Fruit fly (Drosophila melanogaster): ENCODE results near the gene CG7191.

The CG7191 gene

DNA sequence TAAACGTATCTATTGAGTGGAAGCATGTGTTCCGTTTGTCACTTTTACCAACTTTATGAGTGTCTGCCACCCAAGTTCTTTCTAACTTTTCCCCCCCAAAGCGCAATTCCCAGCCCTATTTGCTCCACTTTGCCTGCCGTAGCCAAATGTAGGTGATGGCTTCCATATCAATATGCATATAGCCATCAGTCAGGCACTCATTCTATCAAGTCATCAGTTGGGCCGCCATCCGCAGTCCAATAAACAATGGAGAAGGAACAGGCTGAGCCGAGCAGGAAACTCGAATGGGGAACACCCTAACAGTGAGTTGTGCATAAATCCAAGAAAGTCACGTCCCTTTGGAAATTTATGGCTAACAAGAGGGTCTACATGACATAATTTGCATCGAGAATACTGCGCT lies 40.1 kb downstream of the CG7191 start:
- no peak for TF ChIP-seq psq (GFP tag; optimal IDR thresholded peaks at IDR 0.05)
- no peak for TF ChIP-seq sv (GFP tag; optimal IDR thresholded peaks at IDR 0.05)
- no peak for TF ChIP-seq Sp1 (GFP tag; optimal IDR thresholded peaks at IDR 0.05)

DNA sequence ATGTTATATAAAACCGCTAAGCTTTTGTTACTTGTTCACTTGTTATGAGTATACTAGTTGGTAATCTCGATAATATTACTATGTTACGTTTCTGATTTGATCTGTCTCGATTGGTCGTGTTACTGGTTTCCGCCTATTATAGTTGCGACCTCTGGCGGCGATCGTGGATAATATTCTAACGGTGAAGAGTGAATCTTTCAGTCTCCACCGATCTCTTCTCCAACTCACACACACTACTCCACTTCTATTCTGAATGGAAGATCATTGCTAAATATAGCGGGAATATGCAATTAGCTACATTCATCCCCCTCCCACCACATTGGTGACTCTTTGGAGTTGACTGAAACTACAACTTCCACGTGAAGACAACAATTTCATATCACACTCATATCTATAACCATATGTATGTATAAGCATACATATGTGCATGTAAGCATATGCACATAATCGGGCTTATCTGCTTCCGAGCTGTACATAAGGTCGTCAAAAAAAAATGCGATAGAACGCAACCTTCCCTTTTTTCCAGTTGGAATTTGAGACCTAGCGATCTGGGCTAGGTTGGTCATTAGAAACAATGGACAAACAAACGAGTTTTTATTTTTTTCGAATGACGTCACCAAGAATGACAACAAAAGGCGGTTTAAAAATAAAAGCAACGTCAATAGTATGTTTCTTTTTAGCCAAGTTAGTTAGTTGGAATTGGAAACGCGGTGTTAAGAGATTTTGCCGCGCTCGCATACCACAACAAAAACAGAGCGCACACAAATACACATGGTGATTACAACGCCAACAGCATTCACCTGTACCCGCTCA lies 41.7 kb downstream of the CG7191 start:
- TF ChIP-seq jim (GFP tag; optimal IDR thresholded peaks at IDR 0.05) = peak; percentile 18
- TF ChIP-seq HLH106 (tag; optimal IDR thresholded peaks at IDR 0.05) = no peak
- peak; percentile 16 for TF ChIP-seq brk (GFP tag; optimal IDR thresholded peaks at IDR 0.05)

DNA sequence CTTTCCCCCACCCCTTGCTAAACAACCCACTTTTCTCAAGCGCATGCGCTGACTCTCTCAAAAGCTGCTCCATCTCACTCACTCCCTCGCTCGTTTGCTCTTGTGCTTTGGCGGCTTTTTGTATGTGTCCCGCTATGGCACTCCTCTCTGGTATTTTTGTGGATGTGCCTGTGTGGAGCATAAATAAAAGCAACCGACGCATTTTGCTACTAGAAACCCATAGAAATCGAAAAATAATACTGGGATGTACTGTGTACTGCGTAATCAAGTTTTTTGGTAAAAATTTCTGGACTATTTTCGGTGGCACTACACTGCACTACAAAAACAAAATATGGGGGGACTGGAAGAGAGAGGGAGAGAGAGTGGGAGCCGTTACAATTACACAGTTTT lies 42.3 kb downstream of the CG7191 start:
- TF ChIP-seq Hr78 (GFP tag; optimal IDR thresholded peaks at IDR 0.05) = no peak
- peak; percentile 93 to 95 for TF ChIP-seq dl (GFP tag; optimal IDR thresholded peaks at IDR 0.05; ENCODE audit: insufficient read depth in 1 of 2, partially characterized antibody in 2 of 2)
- peak; percentile 41 for TF ChIP-seq rgr (GFP tag; optimal IDR thresholded peaks at IDR 0.05)
- no peak for TF ChIP-seq OdsH (GFP tag; optimal IDR thresholded peaks at IDR 0.05)
- TF ChIP-seq brk (GFP tag; optimal IDR thresholded peaks at IDR 0.05) = no peak
- no peak for TF ChIP-seq GATAd (GFP tag; optimal IDR thresholded peaks at IDR 0.05)
- TF ChIP-seq Hnf4 (GFP tag; optimal IDR thresholded peaks at IDR 0.05) = no peak
- peak; percentile 95 for TF ChIP-seq Hr83 (GFP tag; optimal IDR thresholded peaks at IDR 0.05; ENCODE audit: poor library complexity, severe bottlenecking)
- peak; percentile 26 for TF ChIP-seq Sp1 (GFP tag; optimal IDR thresholded peaks at IDR 0.05)
- TF ChIP-seq sv (GFP tag; optimal IDR thresholded peaks at IDR 0.05) = no peak
- TF ChIP-seq tai (GFP tag; optimal IDR thresholded peaks at IDR 0.05) = no peak
- no peak for TF ChIP-seq dsf (GFP tag; optimal IDR thresholded peaks at IDR 0.05; ENCODE audit: borderline replicate concordance)
- no peak for TF ChIP-seq Mio (GFP tag; optimal IDR thresholded peaks at IDR 0.05)
- TF ChIP-seq Vsx2 (GFP tag; optimal IDR thresholded peaks at IDR 0.05; ENCODE audit: partially characterized antibody) = peak; percentile 99
- peak; percentile 99 for TF ChIP-seq Dif (GFP tag; optimal IDR thresholded peaks at IDR 0.05; ENCODE audit: partially characterized antibody)
- TF ChIP-seq pan (optimal IDR thresholded peaks at IDR 0.05) = no peak
- TF ChIP-seq ey (GFP tag; optimal IDR thresholded peaks at IDR 0.05) = peak; percentile 6
- no peak for TF ChIP-seq CG32264 (GFP tag; optimal IDR thresholded peaks at IDR 0.05)
- no peak for TF ChIP-seq lola (GFP tag; optimal IDR thresholded peaks at IDR 0.05)
- TF ChIP-seq woc (GFP tag; optimal IDR thresholded peaks at IDR 0.05) = no peak
- no peak for TF ChIP-seq dmrt93B (GFP tag; optimal IDR thresholded peaks at IDR 0.05)
- peak; percentile 39 for TF ChIP-seq Jra (GFP tag; optimal IDR thresholded peaks at IDR 0.05)
- no peak for TF ChIP-seq foxo (GFP tag; optimal IDR thresholded peaks at IDR 0.05)
- peak; percentile 71 for TF ChIP-seq N (GFP tag; optimal IDR thresholded peaks at IDR 0.05)
- TF ChIP-seq psq (GFP tag; optimal IDR thresholded peaks at IDR 0.05) = peak; percentile 30
- TF ChIP-seq h (GFP tag; optimal IDR thresholded peaks at IDR 0.05) = peak; percentile 59
- TF ChIP-seq jim (GFP tag; optimal IDR thresholded peaks at IDR 0.05) = no peak
- TF ChIP-seq CrebA (GFP tag; optimal IDR thresholded peaks at IDR 0.05; ENCODE audit: borderline replicate concordance) = no peak
- peak; percentile 40 for TF ChIP-seq br (GFP tag; optimal IDR thresholded peaks at IDR 0.05)
- no peak for TF ChIP-seq HLH106 (tag; optimal IDR thresholded peaks at IDR 0.05)
- TF ChIP-seq usp (GFP tag; optimal IDR thresholded peaks at IDR 0.05) = no peak
- peak; percentile 19 for TF ChIP-seq CG9705 (GFP tag; optimal IDR thresholded peaks at IDR 0.05)
- TF ChIP-seq Rel (GFP tag; optimal IDR thresholded peaks at IDR 0.05) = no peak
- TF ChIP-seq Rel (tag; optimal IDR thresholded peaks at IDR 0.05) = peak; percentile 68
- TF ChIP-seq sage (GFP tag; optimal IDR thresholded peaks at IDR 0.05) = no peak
- no peak for TF ChIP-seq Dfd (GFP tag; optimal IDR thresholded peaks at IDR 0.05)
- no peak for TF ChIP-seq Myc (optimal IDR thresholded peaks at IDR 0.05)
- no peak for TF ChIP-seq Abd-B (GFP tag; optimal IDR thresholded peaks at IDR 0.05)
- peak; percentile 53 for TF ChIP-seq fru (GFP tag; optimal IDR thresholded peaks at IDR 0.05)
